Worm (Caenorhabditis elegans): ENCODE results near the gene F21C10.3.
"Not testable (repeated sequence)": the region's sequence is repeated elsewhere in the genome, so short reads cannot be mapped to it uniquely, and the experiment has no call there.

- TF ChIP-seq ceh-31 (tag; optimal IDR thresholded peaks at IDR 0.05); npax-4 (tag; optimal IDR thresholded peaks at IDR 0.05); pqm-1 (tag; optimal IDR thresholded peaks at IDR 0.05); pax-1 (tag; optimal IDR thresholded peaks at IDR 0.05); dmd-4 (tag; optimal IDR thresholded peaks at IDR 0.05; ENCODE audit: borderline replicate concordance); dve-1 (tag; optimal IDR thresholded peaks at IDR 0.05); sox-4 (tag; optimal IDR thresholded peaks at IDR 0.05); odd-2 (tag; optimal IDR thresholded peaks at IDR 0.05); pha-4 (tag; optimal IDR thresholded peaks at IDR 0.05); lin-11 (tag; optimal IDR thresholded peaks at IDR 0.05); tbx-7 (tag; optimal IDR thresholded peaks at IDR 0.05); fkh-10 (GFP tag; optimal IDR thresholded peaks at IDR 0.05): not testable (repeated sequence)
Measured at ce11 chrV:9090824-9091798, 36.8 kb upstream of the F21C10.3 start.
